Worm (Caenorhabditis elegans) whole organism, L4 larva: Measurements from ENCODE around the gene twk-44.

Experiments
- D1046.2 ChIP-seq: fragments of 200-800 bp; sonication (Bioruptor generic); IDR thresholded peaks from 2 replicates; pipeline ENCODE4 v1.3.6; 2022; ENCODE audit warnings: missing genetic modification characterization, missing compliant biosample characterization
- F26F4.8 ChIP-seq: fragments of 200-800 bp; sonication (Bioruptor generic); conservative IDR thresholded peaks from 2 replicates; pipeline ENCODE4 v1.3.6; 2022; ENCODE audit warnings: missing genetic modification characterization, missing compliant biosample characterization
- Y75B8A.6 ChIP-seq: fragments of 200-800 bp; sonication (Bioruptor generic); IDR thresholded peaks from 2 replicates; pipeline ENCODE4 v1.3.6; 2022; ENCODE audit warnings: missing genetic modification reagents, missing genetic modification characterization, missing compliant biosample characterization
- ZK337.2 ChIP-seq: fragments of 200-800 bp; sonication (Bioruptor generic); IDR thresholded peaks from 2 replicates; pipeline ENCODE4 v1.3.6; 2022; ENCODE audit warnings: missing genetic modification reagents, missing genetic modification characterization, missing compliant biosample characterization
- ama-1 ChIP-seq: fragments of 150-350 bp; optimal IDR thresholded peaks from 2 replicates; lab custom pipeline; 2014; ENCODE audit warnings: inconsistent platforms, mixed read lengths
- arid-1 ChIP-seq: fragments of 200-800 bp; sonication (Bioruptor generic); conservative IDR thresholded peaks from 2 replicates; pipeline ENCODE4 v1.3.6; 2022; ENCODE audit warnings: missing genetic modification reagents, missing genetic modification characterization, missing compliant biosample characterization
- attf-4 ChIP-seq: sonication (generic microtip); optimal IDR thresholded peaks from 3 replicates; lab custom pipeline; 2017; ENCODE audit warnings: missing biosample characterization, missing genetic modification characterization
- ceh-28 ChIP-seq: fragments of 150-350 bp; optimal IDR thresholded peaks from 2 replicates; lab custom pipeline; 2014; ENCODE audit warnings: missing biosample characterization, missing genetic modification reagents, missing genetic modification characterization
- ceh-32 ChIP-seq: sonication (generic microtip); optimal IDR thresholded peaks from 2 replicates; lab custom pipeline; 2016; ENCODE audit warnings: mild to moderate bottlenecking, missing genetic modification characterization, missing compliant biosample characterization; ENCODE audit not compliant: poor library complexity
- ceh-44 ChIP-seq: fragments of 200-800 bp; sonication (Bioruptor generic); IDR thresholded peaks from 2 replicates; pipeline ENCODE4 v1.3.6; 2022; ENCODE audit warnings: missing genetic modification reagents, missing genetic modification characterization, missing compliant biosample characterization
- ceh-62 ChIP-seq: sonication (generic microtip); optimal IDR thresholded peaks from 2 replicates; lab custom pipeline; 2017; ENCODE audit warnings: missing biosample characterization, missing genetic modification characterization
- ceh-82 ChIP-seq: sonication (generic microtip); optimal IDR thresholded peaks from 2 replicates; lab custom pipeline; 2017; ENCODE audit warnings: missing biosample characterization, missing genetic modification characterization
- cey-2 ChIP-seq: sonication (generic microtip); optimal IDR thresholded peaks from 3 replicates; lab custom pipeline; 2017; ENCODE audit warnings: missing genetic modification characterization, mild to moderate bottlenecking, missing compliant biosample characterization, antibody characterized with exemption, borderline replicate concordance; ENCODE audit not compliant: insufficient read depth
- ctbp-1 ChIP-seq: fragments of 200-800 bp; sonication (Bioruptor generic); IDR thresholded peaks from 2 replicates; pipeline ENCODE4 v1.3.6; 2022; ENCODE audit warnings: missing genetic modification reagents, missing genetic modification characterization, missing compliant biosample characterization
- daf-12 ChIP-seq: fragments of 150-350 bp; optimal IDR thresholded peaks from 2 replicates; lab custom pipeline; 2014; ENCODE audit warnings: missing biosample characterization, missing genetic modification reagents, missing genetic modification characterization
- daf-16 ChIP-seq, 3 experiments: sonication (generic microtip); optimal IDR thresholded peaks; 2 replicates each; lab custom pipeline; 2016 to 2017; ENCODE audit warnings: missing genetic modification characterization in 3 of 3, missing genetic modification reagents in 3 of 3, mild to moderate bottlenecking in 2 of 3, missing compliant biosample characterization in 2 of 3, missing biosample characterization in 1 of 3, moderate library complexity in 1 of 3
- daf-19 ChIP-seq: fragments of 200-800 bp; sonication (Bioruptor generic); conservative IDR thresholded peaks from 2 replicates; pipeline ENCODE4 v1.3.6; 2022; ENCODE audit warnings: missing genetic modification characterization, missing compliant biosample characterization
- dmd-9 ChIP-seq: fragments of 200-800 bp; sonication (Bioruptor generic); IDR thresholded peaks from 2 replicates; pipeline ENCODE4 v1.3.6; 2022; ENCODE audit warnings: missing genetic modification reagents, missing genetic modification characterization, missing compliant biosample characterization
- dpl-1 ChIP-seq: fragments of 150-350 bp; optimal IDR thresholded peaks from 2 replicates; lab custom pipeline; 2014; ENCODE audit warnings: missing biosample characterization, missing genetic modification reagents, missing genetic modification characterization
- egl-27 ChIP-seq: sonication (generic microtip); optimal IDR thresholded peaks from 3 replicates; lab custom pipeline; 2017; ENCODE audit warnings: missing biosample characterization, missing genetic modification reagents, missing genetic modification characterization
- fkh-10 ChIP-seq: fragments of 150-350 bp; optimal IDR thresholded peaks from 2 replicates; lab custom pipeline; 2014; ENCODE audit warnings: missing biosample characterization, missing genetic modification reagents, missing genetic modification characterization
- fos-1 ChIP-seq: fragments of 150-350 bp; optimal IDR thresholded peaks from 2 replicates; lab custom pipeline; 2014; ENCODE audit warnings: missing biosample characterization, missing genetic modification characterization
- gei-8 ChIP-seq: fragments of 200-800 bp; sonication (Bioruptor generic); optimal IDR thresholded peaks from 2 replicates; lab custom pipeline; 2018; ENCODE audit warnings: mild to moderate bottlenecking, missing genetic modification characterization, missing compliant biosample characterization
- hlh-11 ChIP-seq: fragments of 200-800 bp; sonication (Bioruptor generic); optimal IDR thresholded peaks from 2 replicates; lab custom pipeline; 2018; ENCODE audit warnings: mild to moderate bottlenecking, missing genetic modification characterization, missing compliant biosample characterization
- hmg-1.1 ChIP-seq: fragments of 200-800 bp; sonication (Bioruptor generic); IDR thresholded peaks from 2 replicates; pipeline ENCODE4 v1.3.6; 2022; ENCODE audit warnings: missing genetic modification reagents, missing genetic modification characterization, missing compliant biosample characterization
- lim-7 ChIP-seq: fragments of 200-800 bp; sonication (Bioruptor generic); IDR thresholded peaks from 2 replicates; pipeline ENCODE4 v1.3.6; 2022; ENCODE audit warnings: missing genetic modification characterization, missing compliant biosample characterization
- lsy-2 ChIP-seq, 2 experiments: fragments of 150-350 bp in 1 of 2; sonication (generic microtip) in 1 of 2; optimal IDR thresholded peaks; 2 replicates each; lab custom pipeline; 2014 to 2017; ENCODE audit warnings: missing biosample characterization in 2 of 2, missing genetic modification characterization in 2 of 2
- mdl-1 ChIP-seq, 2 experiments: fragments of 150-350 bp in 1 of 2; sonication (generic microtip) in 1 of 2; optimal IDR thresholded peaks; 2 replicates each; lab custom pipeline; 2014 to 2017; ENCODE audit warnings: missing biosample characterization in 2 of 2, missing genetic modification characterization in 2 of 2
- mes-2 ChIP-seq: sonication (generic microtip); optimal IDR thresholded peaks from 2 replicates; lab custom pipeline; 2016; ENCODE audit warnings: missing genotype, mild to moderate bottlenecking, missing genetic modification characterization, missing compliant biosample characterization; ENCODE audit not compliant: poor library complexity, severe bottlenecking
- mxl-2 ChIP-seq: fragments of 200-800 bp; sonication (Bioruptor generic); conservative IDR thresholded peaks from 2 replicates; pipeline ENCODE4 v1.3.6; 2022; ENCODE audit warnings: missing genetic modification reagents, missing genetic modification characterization, missing compliant biosample characterization
- mxl-3 ChIP-seq: fragments of 200-800 bp; sonication (Bioruptor generic); optimal IDR thresholded peaks from 2 replicates; lab custom pipeline; 2018; ENCODE audit warnings: mild to moderate bottlenecking, missing genetic modification characterization, missing compliant biosample characterization
- nhr-10 ChIP-seq: fragments of 150-350 bp; optimal IDR thresholded peaks from 2 replicates; lab custom pipeline; 2014; ENCODE audit warnings: missing biosample characterization, missing genetic modification characterization
- nhr-11 ChIP-seq: fragments of 150-350 bp; optimal IDR thresholded peaks from 2 replicates; lab custom pipeline; 2014; ENCODE audit warnings: missing biosample characterization, missing genetic modification characterization
- nhr-111 ChIP-seq: fragments of 200-800 bp; sonication (Bioruptor generic); optimal IDR thresholded peaks from 2 replicates; lab custom pipeline; 2018; ENCODE audit warnings: mild to moderate bottlenecking, missing genetic modification characterization, missing compliant biosample characterization
- nhr-25 ChIP-seq: sonication (generic microtip); optimal IDR thresholded peaks from 2 replicates; lab custom pipeline; 2017; ENCODE audit warnings: missing genetic modification characterization, mild to moderate bottlenecking, missing compliant biosample characterization, antibody characterized with exemption, moderate library complexity, borderline replicate concordance; ENCODE audit not compliant: insufficient read depth
- nhr-41 ChIP-seq: fragments of 200-800 bp; sonication (Bioruptor generic); IDR thresholded peaks from 2 replicates; pipeline ENCODE4 v1.3.6; 2022; ENCODE audit warnings: missing genetic modification reagents, missing genetic modification characterization, missing compliant biosample characterization
- nhr-48 ChIP-seq: sonication (generic microtip); optimal IDR thresholded peaks from 2 replicates; lab custom pipeline; 2016; ENCODE audit warnings: mild to moderate bottlenecking, missing genetic modification characterization, missing compliant biosample characterization
- nhr-6 ChIP-seq: fragments of 150-350 bp; optimal IDR thresholded peaks from 2 replicates; lab custom pipeline; 2014; ENCODE audit warnings: missing biosample characterization, missing genetic modification characterization
- nhr-76 ChIP-seq: fragments of 150-350 bp; optimal IDR thresholded peaks from 2 replicates; lab custom pipeline; 2014; ENCODE audit warnings: missing biosample characterization, missing genetic modification characterization
- nhr-77 ChIP-seq: fragments of 150-350 bp; optimal IDR thresholded peaks from 2 replicates; lab custom pipeline; 2014; ENCODE audit warnings: missing biosample characterization, missing genetic modification characterization
- rbr-2 ChIP-seq: sonication (generic microtip); optimal IDR thresholded peaks from 2 replicates; lab custom pipeline; 2016; ENCODE audit warnings: missing genotype, missing genetic modification characterization, missing compliant biosample characterization
- saeg-2 ChIP-seq: fragments of 200-800 bp; sonication (Bioruptor generic); IDR thresholded peaks from 2 replicates; pipeline ENCODE4 v1.3.6; 2022; ENCODE audit warnings: missing genetic modification reagents, missing genetic modification characterization, missing compliant biosample characterization
- sdz-12 ChIP-seq: fragments of 200-800 bp; sonication (Bioruptor generic); optimal IDR thresholded peaks from 2 replicates; lab custom pipeline; 2018; ENCODE audit warnings: mild to moderate bottlenecking, missing genetic modification characterization, missing compliant biosample characterization
- set-16 ChIP-seq: fragments of 200-800 bp; sonication (Bioruptor generic); IDR thresholded peaks from 2 replicates; pipeline ENCODE4 v1.3.6; 2022; ENCODE audit warnings: missing genetic modification reagents, missing genetic modification characterization, missing compliant biosample characterization
- skn-1 ChIP-seq: fragments of 150-350 bp; optimal IDR thresholded peaks from 2 replicates; lab custom pipeline; 2014; ENCODE audit warnings: missing biosample characterization, missing genetic modification characterization
- spr-3 ChIP-seq: fragments of 200-800 bp; sonication (Bioruptor generic); optimal IDR thresholded peaks from 2 replicates; lab custom pipeline; 2018; ENCODE audit warnings: mild to moderate bottlenecking, missing genetic modification characterization, missing compliant biosample characterization
- tra-1 ChIP-seq: fragments of 200-800 bp; sonication (Bioruptor generic); IDR thresholded peaks from 2 replicates; pipeline ENCODE4 v1.3.6; 2022; ENCODE audit warnings: missing genetic modification reagents, missing genetic modification characterization, missing compliant biosample characterization
- unc-39 ChIP-seq: sonication (generic microtip); optimal IDR thresholded peaks from 2 replicates; lab custom pipeline; 2017; ENCODE audit warnings: missing biosample characterization, missing genetic modification characterization
- vab-7 ChIP-seq: fragments of 200-800 bp; sonication (Bioruptor generic); IDR thresholded peaks from 2 replicates; pipeline ENCODE4 v1.3.6; 2022; ENCODE audit warnings: missing genetic modification reagents, missing genetic modification characterization, missing compliant biosample characterization
- zfp-3 ChIP-seq: fragments of 200-800 bp; sonication (Bioruptor generic); conservative IDR thresholded peaks from 2 replicates; pipeline ENCODE4 v1.3.6; 2022; ENCODE audit warnings: missing genetic modification reagents, missing genetic modification characterization, missing compliant biosample characterization
- zip-2 ChIP-seq: fragments of 150-350 bp; optimal IDR thresholded peaks from 2 replicates; lab custom pipeline; 2014; ENCODE audit warnings: missing biosample characterization, missing genetic modification characterization

The twk-44 gene

DNA sequence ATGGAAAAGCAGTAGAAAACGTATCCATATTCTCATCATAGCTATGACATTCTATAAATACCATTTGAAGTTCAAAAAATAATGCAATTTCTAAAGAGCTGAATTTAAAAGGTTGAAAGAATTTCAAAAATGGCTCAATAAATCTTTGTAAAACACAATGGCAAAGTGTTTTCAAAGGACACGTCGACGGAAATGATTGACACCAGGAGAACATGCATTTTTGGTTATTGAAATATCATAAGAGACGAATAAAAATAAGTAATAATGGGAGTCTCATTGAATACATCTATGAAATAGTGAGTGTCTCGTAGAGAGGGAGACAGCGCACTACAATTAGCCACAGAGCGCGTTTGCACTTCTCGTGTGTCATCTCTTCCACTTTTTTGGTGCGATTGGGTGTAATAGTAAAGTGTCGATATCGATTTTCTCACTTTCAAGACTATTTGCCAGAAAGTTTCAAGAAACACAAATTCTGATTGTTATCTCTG is 29.6 kb upstream of the twk-44 start, which contains the start of gene T04F8.2 (continued):
- TF ChIP-seq nhr-25 (tag; lab: Kevin White, UChicago) (peak; percentile 57), hlh-11 (tag; lab: Kevin White, UChicago) (peak; percentile 65), nhr-10 (tag; lab: Kevin White, UChicago) (no peak), egl-27 (tag; lab: Kevin White, UChicago) (no peak), fos-1 (tag; lab: Kevin White, UChicago) (no peak), arid-1 (GFP tag; lab: Robert Waterston, UW) (no peak), gei-8 (GFP tag; lab: Kevin White, UChicago) (no peak), attf-4 (tag; lab: Kevin White, UChicago) (no peak), mes-2 (tag; lab: Kevin White, UChicago) (peak; percentile 84), ceh-62 (no peak), F26F4.8 (GFP tag; lab: Robert Waterston, UW) (no peak), nhr-76 (tag; lab: Kevin White, UChicago) (no peak), mxl-3 (GFP tag; lab: Kevin White, UChicago) (peak; percentile 3), skn-1 (tag; lab: Kevin White, UChicago) (no peak), nhr-41 (GFP tag; lab: Robert Waterston, UW) (no peak), nhr-111 (no peak), dmd-9 (GFP tag; lab: Robert Waterston, UW) (no peak), lim-7 (no peak), hmg-1.1 (GFP tag; lab: Robert Waterston, UW) (peak; percentile 60), ceh-32 (no peak), ctbp-1 (GFP tag; lab: Robert Waterston, UW) (no peak), nhr-11 (peak; percentile 60), fkh-10 (GFP tag; lab: Kevin White, UChicago) (no peak), sdz-12 (GFP tag; lab: Kevin White, UChicago) (no peak), saeg-2 (GFP tag; lab: Robert Waterston, UW) (no peak), ZK337.2 (no peak), set-16 (GFP tag; lab: Robert Waterston, UW) (no peak), mdl-1 (tag; optimal IDR thresholded peaks at IDR 0.05; lab: Kevin White, UChicago) (peak; percentile 22 to 34), ceh-82 (tag; lab: Kevin White, UChicago) (no peak), ceh-28 (no peak), cey-2 (tag; lab: Kevin White, UChicago) (no peak), D1046.2 (no peak), nhr-48 (tag; lab: Kevin White, UChicago) (peak; percentile 16), nhr-6 (tag; lab: Kevin White, UChicago) (peak; percentile 56), vab-7 (GFP tag; lab: Robert Waterston, UW) (no peak), spr-3 (GFP tag; lab: Kevin White, UChicago) (no peak), lsy-2 (tag; optimal IDR thresholded peaks at IDR 0.05; lab: Kevin White, UChicago) (peak in 1 of 2 experiments; percentile 77), daf-12 (no peak), mxl-2 (GFP tag; lab: Robert Waterston, UW) (no peak), zip-2 (tag; lab: Kevin White, UChicago) (no peak), tra-1 (GFP tag; lab: Robert Waterston, UW) (0 out of 2 replicates have a peak, but pooled peaks have one; percentile 21), daf-16 (GFP tag; optimal IDR thresholded peaks at IDR 0.05; lab: Kevin White, UChicago) (no peak), daf-16 (tag; optimal IDR thresholded peaks at IDR 0.05; lab: Kevin White, UChicago) (no peak), zfp-3 (GFP tag; lab: Robert Waterston, UW) (no peak), dpl-1 (GFP tag; lab: Kevin White, UChicago) (peak; percentile 42), ama-1 (no peak), rbr-2 (tag; lab: Kevin White, UChicago) (peak; percentile 48), Y75B8A.6 (no peak), ceh-44 (GFP tag; lab: Robert Waterston, UW) (no peak), daf-19 (GFP tag; lab: Robert Waterston, UW) (no peak), nhr-77 (tag; lab: Kevin White, UChicago) (peak; percentile 74), unc-39 (tag; lab: Kevin White, UChicago) (no peak)
